Fruit fly (Drosophila melanogaster) whole organism, wandering third instar larva: ENCODE data around the gene Cpr65Ay.

Experiments used
- Abd-B ChIP-seq: fragments of >200 bp; optimal IDR thresholded peaks from 2 replicates; lab custom pipeline; 2017; ENCODE audit warnings: missing biosample characterization, missing genetic modification characterization
- CG32264 ChIP-seq: fragments of 200-800 bp; sonication (Bioruptor generic); optimal IDR thresholded peaks from 2 replicates; lab custom pipeline; 2016; ENCODE audit warnings: missing biosample characterization, missing genetic modification characterization
- CrebA ChIP-seq: fragments of 200-800 bp; sonication (Bioruptor generic); optimal IDR thresholded peaks from 2 replicates; lab custom pipeline; 2016; ENCODE audit warnings: missing biosample characterization, mild to moderate bottlenecking, missing genetic modification characterization, borderline replicate concordance
- Dif ChIP-seq: fragments of 200-275, 200-300 bp; sonication (Bioruptor generic); optimal IDR thresholded peaks from 2 replicates; lab custom pipeline; 2018; ENCODE audit warnings: missing biosample characterization, missing genetic modification characterization; ENCODE audit not compliant: partially characterized antibody
- GATAd ChIP-seq: sonication (Bioruptor generic); optimal IDR thresholded peaks from 2 replicates; lab custom pipeline; 2016; ENCODE audit warnings: missing biosample characterization, missing genetic modification characterization
- OdsH ChIP-seq: fragments of 200-800 bp; sonication (Bioruptor generic); optimal IDR thresholded peaks from 2 replicates; lab custom pipeline; 2016; ENCODE audit warnings: missing biosample characterization, mild to moderate bottlenecking, missing genetic modification characterization
- Rel ChIP-seq, 2 experiments: fragments of 200-800 bp; sonication (Bioruptor generic) in 1 of 2; optimal IDR thresholded peaks; 2 replicates in 1 of 2; 3 replicates in 1 of 2; lab custom pipeline; 2016 to 2019; ENCODE audit warnings: mild to moderate bottlenecking in 2 of 2, missing biosample characterization in 2 of 2, missing genetic modification characterization in 2 of 2, moderate library complexity in 1 of 2
- br ChIP-seq: fragments of 200-800 bp; sonication (Bioruptor generic); optimal IDR thresholded peaks from 2 replicates; lab custom pipeline; 2016; ENCODE audit warnings: missing biosample characterization, missing genetic modification characterization
- brk ChIP-seq: fragments of 200-800 bp; sonication (Bioruptor generic); optimal IDR thresholded peaks from 2 replicates; lab custom pipeline; 2016; ENCODE audit warnings: missing biosample characterization, mild to moderate bottlenecking, missing genetic modification characterization
- dl ChIP-seq, 2 experiments: fragments of 175-275, 200-275 bp in 1 of 2; fragments of 200-275 bp in 1 of 2; sonication (Bioruptor generic); optimal IDR thresholded peaks; lab custom pipeline; 2018; ENCODE audit warnings: mild to moderate bottlenecking in 2 of 2, missing biosample characterization in 2 of 2, missing genetic modification characterization in 2 of 2, moderate library complexity in 2 of 2; ENCODE audit not compliant: partially characterized antibody in 2 of 2, insufficient read depth in 1 of 2
- dmrt93B ChIP-seq: fragments of 200-800 bp; sonication (Bioruptor generic); optimal IDR thresholded peaks from 2 replicates; lab custom pipeline; 2018; ENCODE audit warnings: missing biosample characterization, mild to moderate bottlenecking, missing genetic modification characterization
- pan ChIP-seq: fragments of >200 bp; optimal IDR thresholded peaks from 2 replicates; lab custom pipeline; 2017
- psq ChIP-seq: fragments of 200-800 bp; sonication (Bioruptor generic); optimal IDR thresholded peaks from 3 replicates; lab custom pipeline; 2017; ENCODE audit warnings: missing biosample characterization, mild to moderate bottlenecking, missing genetic modification characterization, moderate library complexity
- usp ChIP-seq: fragments of >200 bp; optimal IDR thresholded peaks from 2 replicates; lab custom pipeline; 2017; ENCODE audit warnings: missing biosample characterization, missing genetic modification characterization

DNA sequence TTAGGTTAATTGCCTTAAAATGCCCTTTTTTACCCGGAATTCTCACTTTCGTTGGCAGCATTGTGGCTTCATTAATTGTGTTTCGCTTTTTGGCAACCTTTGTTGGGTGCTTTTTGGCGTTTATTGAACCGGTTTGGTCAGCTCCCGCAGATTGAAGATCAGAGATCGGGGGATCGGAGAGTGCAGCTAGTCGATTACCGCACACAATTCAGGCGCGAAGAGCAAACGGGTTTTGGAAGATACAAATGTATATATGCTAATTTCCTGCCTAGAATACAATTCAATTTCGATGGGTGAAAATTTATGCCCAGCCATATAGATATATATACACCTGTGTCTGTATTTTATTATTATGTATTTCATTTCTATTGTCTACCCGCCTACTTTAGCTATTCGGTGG is 16.9 kb downstream of the Cpr65Ay start:
- TF ChIP-seq brk (GFP tag; lab: Kevin White, UChicago) = no peak
- no peak for TF ChIP-seq psq (GFP tag; lab: Kevin White, UChicago)
- TF ChIP-seq pan = no peak
- no peak for TF ChIP-seq Rel (GFP tag; optimal IDR thresholded peaks at IDR 0.05; lab: Kevin White, UChicago)
- no peak for TF ChIP-seq Rel (tag; optimal IDR thresholded peaks at IDR 0.05; lab: Kevin White, UChicago)
- TF ChIP-seq GATAd (GFP tag; lab: Kevin White, UChicago) = no peak
- no peak for TF ChIP-seq br (GFP tag; lab: Kevin White, UChicago)
- TF ChIP-seq Abd-B (GFP tag; lab: Kevin White, UChicago) = no peak
- TF ChIP-seq usp = no peak
- peak; percentile 15 for TF ChIP-seq Dif (GFP tag; lab: Kevin White, UChicago)
- no peak for TF ChIP-seq OdsH
- no peak for TF ChIP-seq dl (GFP tag; optimal IDR thresholded peaks at IDR 0.05; lab: Kevin White, UChicago; ENCODE audit: insufficient read depth in 1 of 2, partially characterized antibody in 2 of 2)
- TF ChIP-seq CG32264 (GFP tag; lab: Kevin White, UChicago) = no peak
- no peak for TF ChIP-seq CrebA
- no peak for TF ChIP-seq dmrt93B (GFP tag; lab: Kevin White, UChicago)
